Worm (Caenorhabditis elegans) whole organism, L2 larva: ENCODE results near the gene Y43F4A.4.
"Not testable (repeated sequence)": the region's sequence is repeated elsewhere in the genome, so short reads cannot be mapped to it uniquely, and the experiment has no call there.

Source experiments
- F13H6.1 ChIP-seq: sonication (generic microtip); optimal IDR thresholded peaks from 2 replicates; lab custom pipeline; 2016; ENCODE audit warnings: missing genetic modification characterization, missing compliant biosample characterization
- ZK546.5 ChIP-seq: sonication (generic microtip); optimal IDR thresholded peaks from 2 replicates; lab custom pipeline; 2017; ENCODE audit warnings: missing biosample characterization, missing genetic modification characterization
- alr-1 ChIP-seq: fragments of 150-350 bp; optimal IDR thresholded peaks from 2 replicates; lab custom pipeline; 2014; ENCODE audit warnings: missing biosample characterization, missing genetic modification characterization
- aly-2 ChIP-seq: fragments of 150-350 bp; optimal IDR thresholded peaks from 2 replicates; lab custom pipeline; 2014; ENCODE audit warnings: missing biosample characterization, missing genetic modification characterization
- ama-1 ChIP-seq: fragments of 150-350 bp; optimal IDR thresholded peaks from 2 replicates; lab custom pipeline; 2018; ENCODE audit warnings: inconsistent platforms
- ceh-16 ChIP-seq: fragments of 150-350 bp; optimal IDR thresholded peaks from 2 replicates; lab custom pipeline; 2014; ENCODE audit warnings: missing biosample characterization, missing genetic modification characterization
- ceh-82 ChIP-seq: fragments of 150-350 bp; optimal IDR thresholded peaks from 2 replicates; lab custom pipeline; 2014; ENCODE audit warnings: missing biosample characterization, missing genetic modification characterization
- crh-2 ChIP-seq: sonication (generic microtip); optimal IDR thresholded peaks from 2 replicates; lab custom pipeline; 2017; ENCODE audit warnings: missing biosample characterization, missing genetic modification characterization
- dmd-4 ChIP-seq: sonication (generic microtip); optimal IDR thresholded peaks from 2 replicates; lab custom pipeline; 2017; ENCODE audit warnings: missing biosample characterization, missing genetic modification characterization
- egl-27 ChIP-seq: sonication (generic microtip); optimal IDR thresholded peaks from 3 replicates; lab custom pipeline; 2017; ENCODE audit warnings: missing biosample characterization, missing genetic modification reagents, missing genetic modification characterization
- elt-3 ChIP-seq: sonication (generic microtip); optimal IDR thresholded peaks from 2 replicates; lab custom pipeline; 2017; ENCODE audit warnings: missing biosample characterization, missing genetic modification characterization
- fos-1 ChIP-seq: fragments of 150-350 bp; optimal IDR thresholded peaks from 2 replicates; lab custom pipeline; 2014; ENCODE audit warnings: missing biosample characterization, missing genetic modification characterization
- gmeb-1 ChIP-seq: fragments of 150-350 bp; optimal IDR thresholded peaks from 2 replicates; lab custom pipeline; 2014; ENCODE audit warnings: missing biosample characterization, missing genetic modification characterization
- lin-13 ChIP-seq: fragments of 150-350 bp; optimal IDR thresholded peaks from 2 replicates; lab custom pipeline; 2014; ENCODE audit warnings: missing biosample characterization, missing genetic modification reagents, missing genetic modification characterization
- lin-39 ChIP-seq: fragments of 150-350 bp; optimal IDR thresholded peaks from 2 replicates; lab custom pipeline; 2014; ENCODE audit warnings: missing biosample characterization, missing genetic modification reagents, missing genetic modification characterization
- lsy-2 ChIP-seq, 2 experiments: fragments of 150-350 bp in 1 of 2; sonication (generic microtip) in 1 of 2; optimal IDR thresholded peaks; 2 replicates each; lab custom pipeline; 2014 to 2017; ENCODE audit warnings: missing biosample characterization in 2 of 2, missing genetic modification characterization in 2 of 2
- mab-5 ChIP-seq: fragments of 150-350 bp; optimal IDR thresholded peaks from 2 replicates; lab custom pipeline; 2014; ENCODE audit warnings: missing biosample characterization, missing genetic modification characterization
- mbf-1 ChIP-seq: sonication (generic microtip); optimal IDR thresholded peaks from 2 replicates; lab custom pipeline; 2017; ENCODE audit warnings: missing biosample characterization, missing genetic modification characterization
- mdl-1 ChIP-seq, 2 experiments: fragments of 150-350 bp in 1 of 2; sonication (generic microtip) in 1 of 2; optimal IDR thresholded peaks; 2 replicates each; lab custom pipeline; 2017; ENCODE audit warnings: missing biosample characterization in 2 of 2, missing genetic modification characterization in 2 of 2
- nhr-10 ChIP-seq: sonication (generic microtip); optimal IDR thresholded peaks from 2 replicates; lab custom pipeline; 2017; ENCODE audit warnings: missing biosample characterization, missing genetic modification characterization
- nhr-11 ChIP-seq: fragments of 150-350 bp; optimal IDR thresholded peaks from 2 replicates; lab custom pipeline; 2014; ENCODE audit warnings: missing biosample characterization, missing genetic modification characterization
- nhr-12 ChIP-seq: fragments of 150-350 bp; optimal IDR thresholded peaks from 2 replicates; lab custom pipeline; 2014; ENCODE audit warnings: missing biosample characterization, missing genetic modification characterization
- nhr-21 ChIP-seq: fragments of 150-350 bp; optimal IDR thresholded peaks from 2 replicates; lab custom pipeline; 2014; ENCODE audit warnings: missing biosample characterization, missing genetic modification characterization
- nhr-23 ChIP-seq: fragments of 150-350 bp; optimal IDR thresholded peaks from 2 replicates; lab custom pipeline; 2014; ENCODE audit warnings: missing biosample characterization, missing genetic modification reagents, missing genetic modification characterization
- nhr-25 ChIP-seq: fragments of 150-350 bp; sonication (generic microtip); optimal IDR thresholded peaks from 3 replicates; lab custom pipeline; 2014; ENCODE audit warnings: missing biosample characterization, missing genetic modification characterization
- nhr-6 ChIP-seq: fragments of 150-350 bp; optimal IDR thresholded peaks from 2 replicates; lab custom pipeline; 2014; ENCODE audit warnings: missing biosample characterization, missing genetic modification characterization
- sem-4 ChIP-seq: fragments of 150-350 bp; optimal IDR thresholded peaks from 2 replicates; lab custom pipeline; 2014; ENCODE audit warnings: missing biosample characterization, missing genetic modification reagents, missing genetic modification characterization
- sma-3 ChIP-seq: sonication (generic microtip); optimal IDR thresholded peaks from 2 replicates; lab custom pipeline; 2016; ENCODE audit warnings: missing genetic modification reagents, missing genetic modification characterization, missing compliant biosample characterization
- sma-9 ChIP-seq, 2 experiments: fragments of 150-350 bp in 1 of 2; sonication (generic microtip) in 1 of 2; optimal IDR thresholded peaks; 2 replicates each; lab custom pipeline; 2014 to 2016; ENCODE audit warnings: missing genetic modification characterization in 2 of 2, mild to moderate bottlenecking in 1 of 2, missing biosample characterization in 1 of 2, missing compliant biosample characterization in 1 of 2, missing genetic modification reagents in 1 of 2, moderate library complexity in 1 of 2
- unc-39 ChIP-seq: fragments of 150-350 bp; optimal IDR thresholded peaks from 2 replicates; lab custom pipeline; 2014; ENCODE audit warnings: missing biosample characterization, missing genetic modification characterization
- unc-55 ChIP-seq: fragments of 150-350 bp; sonication (generic microtip); optimal IDR thresholded peaks from 3 replicates; lab custom pipeline; 2014; ENCODE audit warnings: missing biosample characterization, missing genetic modification reagents, missing genetic modification characterization
- unc-62 ChIP-seq: fragments of 150-350 bp; optimal IDR thresholded peaks from 2 replicates; lab custom pipeline; 2014; ENCODE audit warnings: missing biosample characterization, missing genetic modification reagents, missing genetic modification characterization
- ztf-1 ChIP-seq: fragments of 200-800 bp; sonication (Bioruptor generic); conservative IDR thresholded peaks from 2 replicates; pipeline ENCODE4 v1.3.6; 2022; ENCODE audit warnings: missing genetic modification characterization, missing compliant biosample characterization
- ztf-11 ChIP-seq: sonication (generic microtip); optimal IDR thresholded peaks from 2 replicates; lab custom pipeline; 2017; ENCODE audit warnings: missing biosample characterization, missing genetic modification characterization

Y43F4A.4 gene

DNA sequence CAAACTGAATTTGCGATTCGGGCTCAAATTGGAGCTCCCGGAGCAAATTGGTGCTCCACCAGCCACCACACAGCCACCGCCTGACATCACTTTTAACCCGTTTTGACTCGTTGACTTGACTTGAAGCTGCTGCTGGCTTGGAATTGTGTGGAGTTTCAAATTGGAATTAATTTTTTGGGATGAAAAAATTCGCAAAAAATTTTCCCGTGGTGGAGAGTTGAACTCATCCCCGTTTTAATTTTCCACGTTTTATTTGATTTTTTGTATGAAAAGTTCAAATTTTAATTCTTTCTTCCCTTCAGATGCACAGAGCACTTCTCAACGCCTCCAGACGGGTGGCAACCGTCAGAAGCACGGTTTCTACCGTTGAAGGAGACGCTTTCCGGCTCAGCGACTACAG is at the start of gene Y43F4A.4:
Gene Y43F4A.4 (plus strand): TSS at position 301 of the 400 bp plus-strand sequence.
- TF ChIP-seq mbf-1 (tag; lab: Kevin White, UChicago); unc-55 (GFP tag; lab: Kevin White, UChicago); aly-2: not testable (repeated sequence)

DNA sequence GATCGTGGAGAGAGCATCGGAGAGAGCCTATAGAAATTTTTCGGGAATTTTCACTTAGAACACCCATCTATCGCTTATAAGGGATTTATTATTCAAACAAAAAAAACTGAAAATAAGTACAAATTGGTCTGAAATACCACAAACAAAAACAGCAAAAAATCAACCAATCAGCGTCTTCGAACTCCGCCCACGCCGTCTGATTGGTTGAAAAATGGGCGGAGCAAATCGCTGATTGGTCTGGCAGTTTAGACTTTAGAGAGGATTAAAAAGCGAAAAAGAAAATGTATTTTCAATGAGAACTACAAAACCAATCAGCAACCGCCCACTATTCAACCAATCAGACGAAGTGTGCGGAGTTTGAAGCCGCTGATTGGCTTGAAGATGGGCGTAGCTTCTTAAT is 44.3 kb upstream of the Y43F4A.4 start:
- TF ChIP-seq lin-39 (tag; lab: Kevin White, UChicago) (no peak), sma-9 (GFP tag; optimal IDR thresholded peaks at IDR 0.05; lab: Kevin White, UChicago) (no peak), sma-9 (tag; optimal IDR thresholded peaks at IDR 0.05; lab: Kevin White, UChicago) (no peak), nhr-21 (tag; lab: Kevin White, UChicago) (no peak), aly-2 (no peak), unc-62 (no peak), crh-2 (tag; lab: Kevin White, UChicago) (no peak), elt-3 (tag; lab: Kevin White, UChicago) (no peak), ceh-16 (tag; lab: Kevin White, UChicago) (no peak), unc-55 (GFP tag; lab: Kevin White, UChicago) (no peak), sem-4 (tag; lab: Kevin White, UChicago) (no peak), mdl-1 (tag; optimal IDR thresholded peaks at IDR 0.05; lab: Kevin White, UChicago) (no peak), nhr-6 (tag; lab: Kevin White, UChicago) (no peak), fos-1 (no peak), F13H6.1 (tag; lab: Kevin White, UChicago) (no peak), alr-1 (tag; lab: Kevin White, UChicago) (no peak), ama-1 (lab: Kevin White, UChicago) (no peak), nhr-25 (no peak), nhr-10 (tag; lab: Kevin White, UChicago) (no peak)

DNA sequence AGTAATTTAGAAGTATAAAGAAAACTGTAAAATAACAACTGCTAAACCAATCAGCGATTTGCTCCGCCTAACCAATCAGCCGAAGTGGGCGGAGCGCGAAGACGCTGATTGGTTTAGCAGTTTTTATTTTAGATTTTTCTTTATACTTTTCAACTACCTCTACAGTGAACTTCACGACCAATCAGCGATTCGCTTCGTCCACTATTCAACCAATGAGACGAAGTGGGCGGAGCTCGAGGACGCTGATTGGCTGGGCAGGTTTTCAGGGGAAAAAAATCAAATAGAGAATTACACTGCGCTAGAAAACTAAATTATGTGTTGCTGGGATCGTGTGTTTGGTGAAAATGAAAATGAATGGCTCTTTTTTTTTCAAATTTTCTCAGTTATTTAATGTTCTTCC is 43.5 kb upstream of the Y43F4A.4 start:
- TF ChIP-seq fos-1: no peak
- TF ChIP-seq gmeb-1 (tag; lab: Kevin White, UChicago): no peak
- TF ChIP-seq nhr-25: no peak
- TF ChIP-seq aly-2: no peak
- no peak for TF ChIP-seq unc-39 (tag; lab: Kevin White, UChicago)
- no peak for TF ChIP-seq ztf-11 (tag; lab: Kevin White, UChicago)
- TF ChIP-seq ceh-82 (tag; lab: Kevin White, UChicago): no peak
- no peak for TF ChIP-seq lin-13 (GFP tag; lab: Kevin White, UChicago)
- no peak for TF ChIP-seq mbf-1 (tag; lab: Kevin White, UChicago)
- TF ChIP-seq lsy-2 (tag; optimal IDR thresholded peaks at IDR 0.05; lab: Kevin White, UChicago): no peak
- no peak for TF ChIP-seq nhr-23 (tag; lab: Kevin White, UChicago)
- no peak for TF ChIP-seq unc-62
- no peak for TF ChIP-seq crh-2 (tag; lab: Kevin White, UChicago)
- TF ChIP-seq ztf-1 (GFP tag; lab: Robert Waterston, UW): no peak

DNA sequence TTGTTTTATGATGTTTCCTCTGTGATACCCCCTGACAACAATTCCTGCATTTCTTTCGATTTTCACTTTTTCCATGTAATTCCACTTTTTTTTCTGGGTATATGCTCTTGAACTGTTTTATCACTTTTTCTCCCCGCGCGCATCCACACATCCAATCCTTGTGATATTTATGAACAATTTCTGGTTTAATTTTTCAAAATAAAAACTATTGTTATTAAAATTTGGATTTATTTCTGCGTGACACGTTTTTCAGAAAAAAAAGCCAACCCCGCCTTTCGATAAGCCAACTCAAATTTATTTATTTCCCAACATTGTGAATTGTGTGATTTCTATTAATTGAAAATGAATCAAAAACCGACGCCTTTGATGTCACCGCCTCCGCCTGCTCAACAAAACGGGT is 40.7 kb upstream of the Y43F4A.4 start, which contains the start of gene Y39E4B.11:
Gene Y39E4B.11 (plus strand): TSS at position 301 of the 400 bp plus-strand sequence.
- TF ChIP-seq ztf-11 (tag; lab: Kevin White, UChicago): no peak
- no peak for TF ChIP-seq ceh-82 (tag; lab: Kevin White, UChicago)
- TF ChIP-seq ama-1 (lab: Kevin White, UChicago): no peak
- no peak for TF ChIP-seq elt-3 (tag; lab: Kevin White, UChicago)
- TF ChIP-seq egl-27 (tag; lab: Kevin White, UChicago): no peak
- TF ChIP-seq ZK546.5 (tag; lab: Kevin White, UChicago): no peak
- no peak for TF ChIP-seq nhr-6 (tag; lab: Kevin White, UChicago)
- no peak for TF ChIP-seq lin-13 (GFP tag; lab: Kevin White, UChicago)
- TF ChIP-seq mab-5 (tag; lab: Kevin White, UChicago): no peak
- no peak for TF ChIP-seq nhr-11 (tag; lab: Kevin White, UChicago)

DNA sequence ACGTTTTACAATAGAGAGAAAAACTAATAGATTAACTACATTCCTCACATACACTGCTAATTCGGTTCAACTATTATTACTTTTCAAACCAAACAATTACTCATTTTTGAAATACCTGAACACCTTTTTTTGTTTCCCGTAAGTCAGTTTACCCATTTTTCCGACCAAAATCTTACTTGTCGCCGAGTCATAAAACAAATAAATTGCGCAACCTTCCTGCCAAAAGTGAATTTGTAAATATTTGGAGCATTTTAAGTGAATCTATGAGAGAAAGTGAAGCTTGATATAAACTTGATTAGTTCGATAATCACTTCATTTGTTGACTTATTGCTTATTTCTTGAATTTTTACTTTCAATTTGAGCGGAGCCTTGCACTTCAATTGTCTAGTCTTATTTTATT is 36.4 kb upstream of the Y43F4A.4 start:
- TF ChIP-seq lin-39 (tag; lab: Kevin White, UChicago) (no peak), dmd-4 (tag; lab: Kevin White, UChicago) (no peak), sma-3 (GFP tag; lab: Kevin White, UChicago) (no peak), nhr-12 (tag; lab: Kevin White, UChicago) (no peak), crh-2 (tag; lab: Kevin White, UChicago) (no peak), ama-1 (lab: Kevin White, UChicago) (no peak)
